Fruit fly (Drosophila melanogaster) whole organism, embryonic: ENCODE measurements around the gene MCTS1.

Experiments used
- Atf-2 ChIP-seq: fragments of 200-800 bp; sonication (Bioruptor generic); optimal IDR thresholded peaks from 2 replicates; lab custom pipeline; 2016; ENCODE audit warnings: missing biosample characterization, missing genetic modification characterization
- Blimp-1 ChIP-seq: fragments of 200-800 bp; sonication (Bioruptor generic); optimal IDR thresholded peaks from 3 replicates; lab custom pipeline; 2018; ENCODE audit warnings: missing biosample characterization, missing genetic modification characterization, mild to moderate bottlenecking, moderate library complexity, missing genetic modification reagents
- BtbVII ChIP-seq: fragments of 200-800 bp; sonication (Bioruptor generic); optimal IDR thresholded peaks from 3 replicates; lab custom pipeline; 2017; ENCODE audit warnings: missing biosample characterization, mild to moderate bottlenecking, missing genetic modification characterization
- Bteb2 ChIP-seq: fragments of 200-800 bp; sonication (Bioruptor generic); optimal IDR thresholded peaks from 2 replicates; lab custom pipeline; 2016; ENCODE audit warnings: missing biosample characterization, missing genetic modification characterization
- CG11723 ChIP-seq: fragments of 200-800 bp; sonication (Bioruptor generic); optimal IDR thresholded peaks from 2 replicates; lab custom pipeline; 2017; ENCODE audit warnings: missing biosample characterization, mild to moderate bottlenecking, missing genetic modification characterization
- CG12219 ChIP-seq: fragments of 200-800 bp; sonication (Bioruptor generic); optimal IDR thresholded peaks from 3 replicates; lab custom pipeline; 2018; ENCODE audit warnings: missing biosample characterization, mild to moderate bottlenecking, missing genetic modification characterization
- CG1233 ChIP-seq: fragments of 200-800 bp; sonication (Bioruptor generic); optimal IDR thresholded peaks from 4 replicates; lab custom pipeline; 2018; ENCODE audit warnings: missing biosample characterization, mild to moderate bottlenecking, missing genetic modification characterization
- CG12769 ChIP-seq: fragments of 200-800 bp; sonication (Bioruptor generic); optimal IDR thresholded peaks from 2 replicates; lab custom pipeline; 2019; ENCODE audit warnings: missing biosample characterization, mild to moderate bottlenecking, missing genetic modification characterization, moderate library complexity
- CG13624 ChIP-seq: fragments of 200-800 bp; sonication (Bioruptor generic); optimal IDR thresholded peaks from 2 replicates; lab custom pipeline; 2016; ENCODE audit warnings: missing biosample characterization, missing genetic modification characterization
- CG14710 ChIP-seq: fragments of 200-800 bp; sonication (Bioruptor generic); optimal IDR thresholded peaks from 3 replicates; lab custom pipeline; 2019; ENCODE audit warnings: missing biosample characterization, mild to moderate bottlenecking, missing genetic modification characterization, moderate library complexity
- CG14965 ChIP-seq: fragments of 200-800 bp; sonication (Bioruptor generic); optimal IDR thresholded peaks from 2 replicates; lab custom pipeline; 2016; ENCODE audit warnings: missing biosample characterization, missing genetic modification characterization, borderline replicate concordance
- CG15601 ChIP-seq: fragments of 200-800 bp; sonication (Bioruptor generic); optimal IDR thresholded peaks from 3 replicates; lab custom pipeline; 2019; ENCODE audit warnings: missing biosample characterization, mild to moderate bottlenecking, missing genetic modification characterization, moderate library complexity
- CG1647 ChIP-seq: fragments of 200-800 bp; sonication (Bioruptor generic); optimal IDR thresholded peaks from 3 replicates; lab custom pipeline; 2016; ENCODE audit warnings: missing biosample characterization, missing genetic modification characterization
- CG2202 ChIP-seq: fragments of 200-800 bp; sonication (Bioruptor generic); optimal IDR thresholded peaks from 2 replicates; lab custom pipeline; 2018; ENCODE audit warnings: missing biosample characterization, mild to moderate bottlenecking, missing genetic modification characterization
- CG30403 ChIP-seq: fragments of 200-800 bp; sonication (Bioruptor generic); optimal IDR thresholded peaks from 3 replicates; lab custom pipeline; 2016; ENCODE audit warnings: missing biosample characterization, missing genetic modification characterization
- CG30431 ChIP-seq: fragments of 200-800 bp; sonication (Bioruptor generic); optimal IDR thresholded peaks from 2 replicates; lab custom pipeline; 2017; ENCODE audit warnings: missing biosample characterization, missing genetic modification characterization
- CG31365 ChIP-seq: fragments of 200-800 bp; sonication (Bioruptor generic); optimal IDR thresholded peaks from 2 replicates; lab custom pipeline; 2018; ENCODE audit warnings: missing biosample characterization, mild to moderate bottlenecking, missing genetic modification characterization
- CG33213 ChIP-seq: fragments of 200-800 bp; sonication (Bioruptor generic); optimal IDR thresholded peaks from 3 replicates; lab custom pipeline; 2016; ENCODE audit warnings: missing biosample characterization, missing genetic modification characterization
- CG3995 ChIP-seq: fragments of 200-800 bp; sonication (Bioruptor generic); optimal IDR thresholded peaks from 3 replicates; lab custom pipeline; 2016; ENCODE audit warnings: missing biosample characterization, missing genetic modification characterization
- CG43689 ChIP-seq: fragments of 200-800 bp; sonication (Bioruptor generic); IDR thresholded peaks from 2 replicates; pipeline ENCODE4 v1.3.6; 2022; ENCODE audit warnings: missing biosample characterization, missing genetic modification characterization
- CG4617 ChIP-seq: fragments of 200-800 bp; sonication (Bioruptor generic); optimal IDR thresholded peaks from 3 replicates; lab custom pipeline; 2016; ENCODE audit warnings: missing biosample characterization, missing genetic modification characterization, borderline replicate concordance
- CG6791 ChIP-seq: fragments of 200-800 bp; sonication (Bioruptor generic); IDR thresholded peaks from 3 replicates; pipeline ENCODE4 v1.3.6; 2022; ENCODE audit warnings: missing biosample characterization, missing genetic modification characterization; ENCODE audit not compliant: partially characterized antibody
- CG8281 ChIP-seq: fragments of 200-800 bp; sonication (Bioruptor generic); optimal IDR thresholded peaks from 2 replicates; lab custom pipeline; 2018; ENCODE audit warnings: missing biosample characterization, mild to moderate bottlenecking, missing genetic modification characterization, moderate library complexity
- CG8388 ChIP-seq: fragments of 200-800 bp; sonication (Bioruptor generic); optimal IDR thresholded peaks from 2 replicates; lab custom pipeline; 2019; ENCODE audit warnings: missing biosample characterization, mild to moderate bottlenecking, missing genetic modification characterization, moderate library complexity
- CG9609 ChIP-seq: fragments of 200-800 bp; sonication (Bioruptor generic); optimal IDR thresholded peaks from 3 replicates; lab custom pipeline; 2016; ENCODE audit warnings: missing biosample characterization, missing genetic modification characterization
- CG9876 ChIP-seq: fragments of 200-800 bp; sonication (Bioruptor generic); optimal IDR thresholded peaks from 2 replicates; lab custom pipeline; 2016; ENCODE audit warnings: missing biosample characterization, missing genetic modification characterization
- CkIIα-i1 ChIP-seq: fragments of 200-800 bp; sonication (Bioruptor generic); IDR thresholded peaks from 2 replicates; pipeline ENCODE4 v1.3.6; 2022; ENCODE audit warnings: missing biosample characterization, missing genetic modification characterization
- CoRest ChIP-seq: fragments of 200-800 bp; sonication (Bioruptor generic); optimal IDR thresholded peaks from 3 replicates; lab custom pipeline; 2018; ENCODE audit warnings: missing biosample characterization, mild to moderate bottlenecking, missing genetic modification characterization, moderate library complexity
- Dfd ChIP-seq, 2 experiments: fragments of >200 bp; optimal IDR thresholded peaks; 2 replicates each; lab custom pipeline; 2017; ENCODE audit warnings: missing biosample characterization in 2 of 2, missing genetic modification characterization in 2 of 2
- HLH54F ChIP-seq: fragments of 200-800 bp; sonication (Bioruptor generic); optimal IDR thresholded peaks from 3 replicates; lab custom pipeline; 2016; ENCODE audit warnings: missing biosample characterization, missing genetic modification characterization
- Hey ChIP-seq: fragments of 200-800 bp; sonication (Bioruptor generic); optimal IDR thresholded peaks from 3 replicates; lab custom pipeline; 2018; ENCODE audit warnings: missing biosample characterization, mild to moderate bottlenecking, missing genetic modification characterization
- Hr78 ChIP-seq, 2 experiments: fragments of 200-800 bp in 1 of 2; fragments of >200 bp in 1 of 2; sonication (Bioruptor generic) in 1 of 2; optimal IDR thresholded peaks; 2 replicates each; lab custom pipeline; 2017 to 2019; ENCODE audit warnings: missing biosample characterization in 2 of 2, missing genetic modification characterization in 2 of 2, mild to moderate bottlenecking in 1 of 2, moderate library complexity in 1 of 2
- Jarid2 ChIP-seq: fragments of 200-800 bp; sonication (Bioruptor generic); optimal IDR thresholded peaks from 3 replicates; lab custom pipeline; 2017; ENCODE audit warnings: mild to moderate bottlenecking, missing biosample characterization, missing genetic modification reagents, missing genetic modification characterization
- Nf-YB ChIP-seq: fragments of 200-800 bp; sonication (Bioruptor generic); optimal IDR thresholded peaks from 3 replicates; lab custom pipeline; 2019; ENCODE audit warnings: missing biosample characterization, mild to moderate bottlenecking, missing genetic modification characterization, moderate library complexity
- Oli ChIP-seq: fragments of 200-800 bp; sonication (Bioruptor generic); optimal IDR thresholded peaks from 2 replicates; lab custom pipeline; 2018; ENCODE audit warnings: missing biosample characterization, mild to moderate bottlenecking, missing genetic modification characterization, moderate library complexity
- Opbp ChIP-seq: fragments of 200-800 bp; sonication (Bioruptor generic); IDR thresholded peaks from 3 replicates; pipeline ENCODE4 v1.3.6; 2022; ENCODE audit warnings: missing biosample characterization, missing genetic modification characterization; ENCODE audit not compliant: partially characterized antibody
- Side ChIP-seq: fragments of 200-800 bp; sonication (Bioruptor generic); optimal IDR thresholded peaks from 2 replicates; lab custom pipeline; 2016; ENCODE audit warnings: missing biosample characterization, missing genetic modification characterization
- Ssrp ChIP-seq: fragments of 200-800 bp; sonication (Bioruptor generic); optimal IDR thresholded peaks from 2 replicates; lab custom pipeline; 2018; ENCODE audit warnings: missing biosample characterization, mild to moderate bottlenecking, missing genetic modification characterization, moderate library complexity
- ash1 ChIP-seq: fragments of 200-800 bp; sonication (Bioruptor generic); optimal IDR thresholded peaks from 2 replicates; lab custom pipeline; 2018; ENCODE audit warnings: missing biosample characterization, mild to moderate bottlenecking, missing genetic modification characterization
- eve ChIP-seq, 2 experiments: fragments of >200 bp; optimal IDR thresholded peaks; 2 replicates each; lab custom pipeline; 2017; ENCODE audit warnings: missing biosample characterization in 2 of 2, missing genetic modification characterization in 2 of 2
- fu2 ChIP-seq: fragments of 200-800 bp; sonication (Bioruptor generic); optimal IDR thresholded peaks from 2 replicates; lab custom pipeline; 2016; ENCODE audit warnings: missing biosample characterization, missing genetic modification characterization
- oc ChIP-seq: fragments of 200-800 bp; sonication (Bioruptor generic); optimal IDR thresholded peaks from 2 replicates; lab custom pipeline; 2018; ENCODE audit warnings: missing biosample characterization, mild to moderate bottlenecking, missing genetic modification characterization, moderate library complexity
- pfk ChIP-seq: fragments of 200-800 bp; sonication (Bioruptor generic); optimal IDR thresholded peaks from 2 replicates; lab custom pipeline; 2018; ENCODE audit warnings: missing biosample characterization, mild to moderate bottlenecking, missing genetic modification characterization, moderate library complexity
- schlank ChIP-seq: fragments of 200-800 bp; sonication (Bioruptor generic); optimal IDR thresholded peaks from 2 replicates; lab custom pipeline; 2018; ENCODE audit warnings: missing biosample characterization, mild to moderate bottlenecking, missing genetic modification characterization
- scrt ChIP-seq: fragments of 200-800 bp; sonication (Bioruptor generic); optimal IDR thresholded peaks from 2 replicates; lab custom pipeline; 2018; ENCODE audit warnings: missing biosample characterization, mild to moderate bottlenecking, missing genetic modification characterization, moderate library complexity
- sisA ChIP-seq: fragments of 200-800 bp; sonication (Bioruptor generic); IDR thresholded peaks from 2 replicates; pipeline ENCODE4 v1.3.6; 2022; ENCODE audit warnings: missing biosample characterization, missing genetic modification characterization
- tup ChIP-seq: fragments of 200-800 bp; sonication (Bioruptor generic); optimal IDR thresholded peaks from 2 replicates; lab custom pipeline; 2016; ENCODE audit warnings: missing biosample characterization, mild to moderate bottlenecking, missing genetic modification characterization, moderate library complexity

The MCTS1 gene

dm6 chrX:6031692-6032091 lies 6.0 kb upstream of the MCTS1 start (continued):
- TF ChIP-seq pfk (GFP tag; lab: Kevin White, UChicago) (no peak), CG31365 (tag; lab: Kevin White, UChicago) (peak; percentile 47), Opbp (GFP tag; lab: Robert Waterston, UW) (no peak), oc (tag; lab: Kevin White, UChicago) (peak; percentile 32), CG14710 (tag; lab: Kevin White, UChicago) (peak; percentile 78), Atf-2 (peak; percentile 72), HLH54F (GFP tag; lab: Kevin White, UChicago) (peak; percentile 57), CG12769 (peak; percentile 83), scrt (GFP tag; lab: Kevin White, UChicago) (peak; percentile 74), eve (GFP tag; optimal IDR thresholded peaks at IDR 0.05; lab: Kevin White, UChicago) (peak in 1 of 2 experiments; percentile 92), CG30403 (GFP tag; lab: Kevin White, UChicago) (peak; percentile 81), Dfd (GFP tag; optimal IDR thresholded peaks at IDR 0.05; lab: Kevin White, UChicago) (no peak), sisA (GFP tag; lab: Robert Waterston, UW) (peak; percentile 82), CG12219 (GFP tag; lab: Kevin White, UChicago) (peak; percentile 78), CG13624 (GFP tag; lab: Kevin White, UChicago) (peak; percentile 65), CG30431 (peak; percentile 64), Ssrp (peak; percentile 75), CkIIα-i1 (no peak), CG8281 (tag; lab: Kevin White, UChicago) (peak; percentile 56), CG1233 (GFP tag; lab: Kevin White, UChicago) (peak; percentile 74), BtbVII (GFP tag; lab: Kevin White, UChicago) (peak; percentile 56), CG33213 (GFP tag; lab: Kevin White, UChicago) (peak; percentile 53), Jarid2 (GFP tag; lab: Kevin White, UChicago) (peak; percentile 49), CG4617 (no peak), Nf-YB (GFP tag; lab: Kevin White, UChicago) (peak; percentile 40), CG43689 (GFP tag; lab: Robert Waterston, UW) (peak; percentile 56; the same call in 1 of the 2 replicates), schlank (tag; lab: Kevin White, UChicago) (peak; percentile 38), CG15601 (tag; lab: Kevin White, UChicago) (peak; percentile 79), CG14965 (peak; percentile 64), Side (GFP tag; lab: Kevin White, UChicago) (peak; percentile 86), CG9609 (GFP tag; lab: Kevin White, UChicago) (peak; percentile 71), CG8388 (peak; percentile 75), CG9876 (GFP tag; lab: Kevin White, UChicago) (peak; percentile 59), Bteb2 (GFP tag; lab: Kevin White, UChicago) (peak; percentile 51), tup (GFP tag; lab: Kevin White, UChicago) (no peak), ash1 (no peak), Oli (tag; lab: Kevin White, UChicago) (peak; percentile 79), CG1647 (GFP tag; lab: Kevin White, UChicago) (peak; percentile 47), Hr78 (GFP tag; optimal IDR thresholded peaks at IDR 0.05; lab: Kevin White, UChicago) (peak in 1 of 2 experiments; percentile 33), CG3995 (GFP tag; lab: Kevin White, UChicago) (no peak), Hey (tag; lab: Kevin White, UChicago) (peak; percentile 90), CG2202 (tag; lab: Kevin White, UChicago) (peak; percentile 64), CoRest (tag; lab: Kevin White, UChicago) (peak; percentile 85), Blimp-1 (peak; percentile 78), fu2 (GFP tag; lab: Kevin White, UChicago) (peak; percentile 55), CG11723 (GFP tag; lab: Kevin White, UChicago) (peak; percentile 54), CG6791 (GFP tag; lab: Robert Waterston, UW) (no peak)
